Worm (Caenorhabditis elegans) whole organism, late embryonic: Measurements from ENCODE around the gene str-173.

Source experiments
- C08G9.2 ChIP-seq: sonication (generic microtip); optimal IDR thresholded peaks from 2 replicates; lab custom pipeline; 2016; ENCODE audit warnings: mild to moderate bottlenecking, missing genetic modification characterization, moderate library complexity, missing compliant biosample characterization
- C38D4.7 ChIP-seq: fragments of 200-800 bp; sonication (Bioruptor generic); optimal IDR thresholded peaks from 2 replicates; lab custom pipeline; 2018; ENCODE audit warnings: mild to moderate bottlenecking, missing genetic modification characterization, moderate library complexity, missing compliant biosample characterization
- K02D7.2 ChIP-seq: sonication (generic microtip); optimal IDR thresholded peaks from 2 replicates; lab custom pipeline; 2017; ENCODE audit warnings: mild to moderate bottlenecking, missing genetic modification characterization, missing compliant biosample characterization
- K09A11.1 ChIP-seq: sonication (generic microtip); optimal IDR thresholded peaks from 2 replicates; lab custom pipeline; 2017; ENCODE audit warnings: antibody characterized with exemption, mild to moderate bottlenecking, missing genetic modification characterization, missing compliant biosample characterization; ENCODE audit not compliant: insufficient read depth
- Y22D7AL.16 ChIP-seq: sonication (generic microtip); optimal IDR thresholded peaks from 2 replicates; lab custom pipeline; 2016; ENCODE audit warnings: missing genetic modification characterization, missing compliant biosample characterization
- ama-1 ChIP-seq: fragments of 150-350 bp; optimal IDR thresholded peaks from 2 replicates; lab custom pipeline; 2014
- ceh-18 ChIP-seq: sonication (generic microtip); optimal IDR thresholded peaks from 2 replicates; lab custom pipeline; 2016; ENCODE audit warnings: missing genetic modification characterization, missing compliant biosample characterization
- ceh-2 ChIP-seq: sonication (generic microtip); optimal IDR thresholded peaks from 2 replicates; lab custom pipeline; 2016; ENCODE audit warnings: missing genotype, missing genetic modification characterization, missing compliant biosample characterization
- ceh-22 ChIP-seq: sonication (generic microtip); optimal IDR thresholded peaks from 2 replicates; lab custom pipeline; 2017; ENCODE audit warnings: missing biosample characterization, missing genetic modification characterization
- ceh-24 ChIP-seq: sonication (generic microtip); optimal IDR thresholded peaks from 2 replicates; lab custom pipeline; 2016; ENCODE audit warnings: mild to moderate bottlenecking, missing genetic modification characterization, missing compliant biosample characterization
- ceh-34 ChIP-seq: sonication (generic microtip); optimal IDR thresholded peaks from 2 replicates; lab custom pipeline; 2016; ENCODE audit warnings: mild to moderate bottlenecking, missing genetic modification characterization, missing compliant biosample characterization
- ceh-45 ChIP-seq: fragments of 200-800 bp; sonication (Bioruptor generic); IDR thresholded peaks from 2 replicates; pipeline ENCODE4 v1.3.6; 2022; ENCODE audit warnings: missing genetic modification reagents, missing genetic modification characterization, missing compliant biosample characterization
- ceh-6 ChIP-seq: fragments of 200-800 bp; sonication (Bioruptor generic); optimal IDR thresholded peaks from 2 replicates; lab custom pipeline; 2018; ENCODE audit warnings: mild to moderate bottlenecking, missing genetic modification characterization, missing compliant biosample characterization
- che-1 ChIP-seq: sonication (generic microtip); optimal IDR thresholded peaks from 2 replicates; lab custom pipeline; 2016; ENCODE audit warnings: mild to moderate bottlenecking, missing genetic modification characterization, missing compliant biosample characterization
- dmd-4 ChIP-seq: sonication (generic microtip); optimal IDR thresholded peaks from 2 replicates; lab custom pipeline; 2016; ENCODE audit warnings: borderline replicate concordance, missing genetic modification characterization, missing compliant biosample characterization
- dve-1 ChIP-seq: sonication (generic microtip); optimal IDR thresholded peaks from 2 replicates; lab custom pipeline; 2017; ENCODE audit warnings: antibody characterized with exemption, mild to moderate bottlenecking, missing genetic modification characterization, missing compliant biosample characterization
- elt-2 ChIP-seq: sonication (generic microtip); optimal IDR thresholded peaks from 2 replicates; lab custom pipeline; 2016; ENCODE audit warnings: missing genetic modification reagents, missing genetic modification characterization, missing compliant biosample characterization
- ets-4 ChIP-seq: sonication (generic microtip); optimal IDR thresholded peaks from 2 replicates; lab custom pipeline; 2016; ENCODE audit warnings: missing genetic modification characterization, missing compliant biosample characterization
- eyg-1 ChIP-seq: sonication (generic microtip); optimal IDR thresholded peaks from 2 replicates; lab custom pipeline; 2016; ENCODE audit warnings: missing genotype, missing genetic modification characterization, missing compliant biosample characterization
- fkh-10 ChIP-seq: fragments of 150-350 bp; optimal IDR thresholded peaks from 2 replicates; lab custom pipeline; 2014; ENCODE audit warnings: missing biosample characterization, missing genetic modification reagents, missing genetic modification characterization
- hlh-15 ChIP-seq: sonication (generic microtip); optimal IDR thresholded peaks from 2 replicates; lab custom pipeline; 2016; ENCODE audit warnings: missing genetic modification characterization, missing compliant biosample characterization
- hlh-30 ChIP-seq: sonication (generic microtip); optimal IDR thresholded peaks from 2 replicates; lab custom pipeline; 2017; ENCODE audit warnings: antibody characterized with exemption, missing genetic modification characterization, missing compliant biosample characterization; ENCODE audit not compliant: insufficient read depth
- hlh-8 ChIP-seq: sonication (generic microtip); optimal IDR thresholded peaks from 2 replicates; lab custom pipeline; 2016; ENCODE audit warnings: missing genotype, missing genetic modification characterization, missing compliant biosample characterization
- madf-2 ChIP-seq: sonication (generic microtip); optimal IDR thresholded peaks from 2 replicates; lab custom pipeline; 2017; ENCODE audit warnings: missing genetic modification characterization, missing compliant biosample characterization
- mec-3 ChIP-seq: sonication (generic microtip); optimal IDR thresholded peaks from 2 replicates; lab custom pipeline; 2016; ENCODE audit warnings: borderline replicate concordance, missing genetic modification characterization, missing compliant biosample characterization
- nfya-1 ChIP-seq: sonication (generic microtip); optimal IDR thresholded peaks from 2 replicates; lab custom pipeline; 2017; ENCODE audit warnings: missing genetic modification characterization, mild to moderate bottlenecking, missing compliant biosample characterization, antibody characterized with exemption, moderate library complexity
- nhr-232 ChIP-seq: sonication (generic microtip); optimal IDR thresholded peaks from 2 replicates; lab custom pipeline; 2016; ENCODE audit warnings: missing genetic modification characterization, missing compliant biosample characterization
- npax-4 ChIP-seq: sonication (generic microtip); optimal IDR thresholded peaks from 2 replicates; lab custom pipeline; 2016; ENCODE audit warnings: missing genetic modification characterization, missing compliant biosample characterization
- odd-2 ChIP-seq: sonication (generic microtip); optimal IDR thresholded peaks from 2 replicates; lab custom pipeline; 2017; ENCODE audit warnings: antibody characterized with exemption, mild to moderate bottlenecking, missing genetic modification characterization, missing compliant biosample characterization
- pat-9 ChIP-seq: fragments of 200-800 bp; sonication (Bioruptor generic); optimal IDR thresholded peaks from 2 replicates; lab custom pipeline; 2018; ENCODE audit warnings: mild to moderate bottlenecking, missing genetic modification characterization, moderate library complexity, missing compliant biosample characterization
- pros-1 ChIP-seq: fragments of 150-350 bp; optimal IDR thresholded peaks from 2 replicates; lab custom pipeline; 2014; ENCODE audit warnings: missing biosample characterization, missing genetic modification reagents, missing genetic modification characterization
- ref-2 ChIP-seq: sonication (generic microtip); optimal IDR thresholded peaks from 2 replicates; lab custom pipeline; 2016; ENCODE audit warnings: missing genetic modification characterization, missing compliant biosample characterization
- rnt-1 ChIP-seq: sonication (generic microtip); optimal IDR thresholded peaks from 2 replicates; lab custom pipeline; 2016; ENCODE audit warnings: missing genetic modification characterization, missing compliant biosample characterization
- sdc-2 ChIP-seq: sonication (generic microtip); optimal IDR thresholded peaks from 2 replicates; lab custom pipeline; 2016; ENCODE audit warnings: missing genotype, missing genetic modification characterization, missing compliant biosample characterization
- sox-2 ChIP-seq: fragments of 200-800 bp; sonication (Bioruptor generic); IDR thresholded peaks from 2 replicates; pipeline ENCODE4 v1.3.6; 2022; ENCODE audit warnings: missing genetic modification reagents, missing genetic modification characterization, missing compliant biosample characterization
- tbx-2 ChIP-seq: sonication (generic microtip); optimal IDR thresholded peaks from 2 replicates; lab custom pipeline; 2016; ENCODE audit warnings: missing genetic modification characterization, missing compliant biosample characterization
- ttx-3 ChIP-seq: sonication (generic microtip); optimal IDR thresholded peaks from 2 replicates; lab custom pipeline; 2016; ENCODE audit warnings: missing genetic modification reagents, missing genetic modification characterization, missing compliant biosample characterization
- unc-42 ChIP-seq: sonication (generic microtip); optimal IDR thresholded peaks from 2 replicates; lab custom pipeline; 2016; ENCODE audit warnings: missing genotype, missing genetic modification characterization, missing compliant biosample characterization
- unc-86 ChIP-seq: sonication (generic microtip); optimal IDR thresholded peaks from 2 replicates; lab custom pipeline; 2016; ENCODE audit warnings: missing genetic modification characterization, missing compliant biosample characterization

str-173 gene

DNA sequence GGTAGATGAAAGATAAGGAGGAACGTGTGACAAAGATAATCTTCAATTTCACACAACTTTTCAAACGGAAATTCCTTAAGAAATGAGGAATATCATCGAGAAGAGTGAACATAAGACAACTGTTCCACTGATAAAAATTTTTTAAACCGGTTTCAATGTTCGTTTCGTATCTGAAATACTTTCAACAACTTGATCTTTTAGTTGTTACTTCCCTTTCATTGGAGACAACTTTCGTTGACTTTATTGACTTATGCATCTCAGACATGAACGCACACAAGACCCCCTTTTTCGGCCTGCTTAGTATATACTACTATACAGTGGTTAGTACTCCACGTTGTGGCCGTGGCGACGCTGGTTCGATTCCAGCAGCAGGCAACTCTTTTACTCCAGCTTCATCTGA, at the start of gene str-173, which contains the start of gene Y17G9A.4:
TSS of gene str-173 (plus strand) at position 325 of the 400 bp plus-strand sequence.
TSS of gene Y17G9A.4 (minus strand) at position 101 of the 400 bp plus-strand sequence.
- no peak for TF ChIP-seq C38D4.7 (GFP tag; lab: Kevin White, UChicago)
- no peak for TF ChIP-seq ceh-18
- TF ChIP-seq rnt-1 (tag; lab: Kevin White, UChicago), result no peak
- no peak for TF ChIP-seq pat-9
- TF ChIP-seq ceh-6 (GFP tag; lab: Kevin White, UChicago), result no peak
- no peak for TF ChIP-seq hlh-30 (tag; lab: Kevin White, UChicago)
- TF ChIP-seq npax-4 (tag; lab: Kevin White, UChicago), result no peak
- no peak for TF ChIP-seq ceh-2 (tag; lab: Kevin White, UChicago)

DNA sequence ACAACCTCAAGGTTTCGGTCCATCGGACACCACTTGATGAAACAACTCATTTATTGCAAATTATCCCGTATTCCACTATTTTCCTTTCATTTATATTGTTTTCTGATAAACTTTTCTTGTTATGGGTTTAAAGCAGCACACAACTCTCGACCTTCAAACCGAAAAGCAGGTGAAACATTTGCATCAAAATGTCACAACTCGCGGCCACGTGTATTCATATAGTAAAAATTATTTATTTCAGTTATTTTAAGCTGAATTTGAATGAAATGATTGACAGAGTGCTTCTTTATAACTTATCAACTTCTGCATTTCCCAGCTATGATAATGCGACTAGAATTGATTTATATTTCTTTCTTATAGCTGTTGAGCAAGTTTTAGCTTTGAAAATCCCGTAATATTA, 49.7 kb upstream of the str-173 start, which contains the start of gene srw-95:
TSS of gene srw-95 (plus strand) at position 213 of the 400 bp plus-strand sequence.
- TF ChIP-seq mec-3 (no peak), ceh-45 (GFP tag; lab: Robert Waterston, UW) (no peak), sox-2 (GFP tag; lab: Robert Waterston, UW) (no peak), ama-1 (lab: Kevin White, UChicago) (no peak), pros-1 (no peak), ceh-24 (tag; lab: Kevin White, UChicago) (no peak), dve-1 (tag; lab: Kevin White, UChicago) (no peak), hlh-15 (tag; lab: Kevin White, UChicago) (no peak), ceh-34 (tag; lab: Kevin White, UChicago) (no peak), Y22D7AL.16 (no peak), nfya-1 (tag; lab: Kevin White, UChicago) (no peak), rnt-1 (tag; lab: Kevin White, UChicago) (no peak), madf-2 (tag; lab: Kevin White, UChicago) (no peak), K02D7.2 (tag; lab: Kevin White, UChicago) (no peak), npax-4 (tag; lab: Kevin White, UChicago) (no peak), ceh-22 (tag; lab: Kevin White, UChicago) (no peak), K09A11.1 (no peak), dmd-4 (tag; lab: Kevin White, UChicago) (no peak), hlh-8 (tag; lab: Kevin White, UChicago) (no peak), fkh-10 (GFP tag; lab: Kevin White, UChicago) (no peak)
- TF ChIP-seq, all 69 proteins: peak for 0

DNA sequence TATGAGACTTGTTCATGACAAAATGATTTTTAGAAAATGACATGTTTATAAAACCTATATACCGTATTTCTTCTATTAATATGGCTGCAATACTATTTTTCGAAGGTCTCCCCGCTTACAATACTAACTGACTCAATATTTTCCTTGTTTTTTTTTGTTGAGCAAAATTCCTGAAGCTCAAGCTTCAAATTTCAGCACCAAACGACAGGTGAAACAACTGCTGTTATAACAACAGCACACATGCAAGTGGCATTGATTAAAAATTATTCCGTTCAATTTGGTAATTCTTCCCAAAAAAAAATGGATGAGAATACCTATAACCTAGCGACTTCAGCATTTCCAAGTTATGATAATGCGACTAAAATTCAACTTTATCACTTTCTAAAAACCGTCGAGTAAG, 47.4 kb upstream of the str-173 start, which contains the start of gene srw-94:
TSS of gene srw-94 (plus strand) at position 301 of the 400 bp plus-strand sequence.
- TF ChIP-seq nfya-1 (tag; lab: Kevin White, UChicago) (no peak), ceh-18 (no peak), elt-2 (tag; lab: Kevin White, UChicago) (no peak), unc-86 (tag; lab: Kevin White, UChicago) (no peak), nhr-232 (tag; lab: Kevin White, UChicago) (no peak), dve-1 (tag; lab: Kevin White, UChicago) (no peak), hlh-30 (tag; lab: Kevin White, UChicago) (no peak), ceh-6 (GFP tag; lab: Kevin White, UChicago) (no peak), odd-2 (tag; lab: Kevin White, UChicago) (no peak), sdc-2 (tag; lab: Kevin White, UChicago) (no peak), unc-42 (no peak)

DNA sequence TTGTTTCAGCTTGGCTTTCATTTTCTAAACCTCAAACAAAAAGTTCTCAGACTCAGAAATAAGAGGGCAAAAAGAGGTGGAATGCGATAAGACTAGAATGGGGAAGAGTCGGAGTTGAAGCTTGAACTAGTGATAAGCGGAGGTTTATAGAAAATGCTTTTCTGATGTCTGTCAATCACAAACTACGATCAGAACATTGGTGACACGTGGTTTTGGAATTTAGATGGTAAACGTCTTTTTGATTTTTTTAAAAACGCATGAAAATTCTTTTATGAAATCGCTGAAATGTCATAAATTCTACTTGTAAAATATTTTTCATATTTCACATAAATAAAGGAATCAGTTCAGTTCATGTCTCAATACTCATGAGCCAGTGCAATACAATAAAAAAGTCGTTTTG, 40.5 kb upstream of the str-173 start, which contains the start of gene H06H21.8:
TSS of gene H06H21.8 (minus strand) at position 78 of the 400 bp plus-strand sequence.
- TF ChIP-seq K02D7.2 (tag; lab: Kevin White, UChicago) (no peak), C08G9.2 (tag; lab: Kevin White, UChicago) (no peak), che-1 (no peak), odd-2 (tag; lab: Kevin White, UChicago) (no peak), ets-4 (tag; lab: Kevin White, UChicago) (no peak), eyg-1 (tag; lab: Kevin White, UChicago) (no peak), tbx-2 (tag; lab: Kevin White, UChicago) (no peak), ttx-3 (no peak), ref-2 (no peak), elt-2 (tag; lab: Kevin White, UChicago) (no peak)
